Fruit fly (Drosophila melanogaster) whole organism, embryonic: ENCODE data around the gene QC.

ENCODE experiments used
- Abd-B ChIP-seq: fragments of 200-800 bp; sonication (Bioruptor generic); optimal IDR thresholded peaks from 2 replicates; lab custom pipeline; 2018; ENCODE audit warnings: missing biosample characterization, mild to moderate bottlenecking, missing genetic modification characterization, moderate library complexity
- Bgb ChIP-seq: fragments of 200-800 bp; sonication (Bioruptor generic); IDR thresholded peaks from 2 replicates; pipeline ENCODE4 v1.3.6; 2022; ENCODE audit warnings: missing biosample characterization, missing genetic modification characterization; ENCODE audit not compliant: partially characterized antibody
- CG12071 ChIP-seq: fragments of 200-800 bp; sonication (Bioruptor generic); optimal IDR thresholded peaks from 3 replicates; lab custom pipeline; 2018; ENCODE audit warnings: missing biosample characterization, mild to moderate bottlenecking, missing genetic modification characterization
- CG12236 ChIP-seq: fragments of 200-800 bp; sonication (Bioruptor generic); optimal IDR thresholded peaks from 2 replicates; lab custom pipeline; 2016; ENCODE audit warnings: missing biosample characterization, missing genetic modification characterization
- CG12744 ChIP-seq: fragments of 200-800 bp; sonication (Bioruptor generic); optimal IDR thresholded peaks from 2 replicates; lab custom pipeline; 2016; ENCODE audit warnings: missing biosample characterization, missing genetic modification characterization
- CG14860 ChIP-seq: fragments of 200-800 bp; sonication (Bioruptor generic); IDR thresholded peaks from 3 replicates; pipeline ENCODE4 v1.3.6; 2022; ENCODE audit warnings: missing biosample characterization, missing genetic modification characterization; ENCODE audit not compliant: partially characterized antibody
- CG15011 ChIP-seq: fragments of 200-800 bp; sonication (Bioruptor generic); optimal IDR thresholded peaks from 3 replicates; lab custom pipeline; 2018; ENCODE audit warnings: missing biosample characterization, mild to moderate bottlenecking, missing genetic modification characterization
- CG16813 ChIP-seq: fragments of 200-800 bp; sonication (Bioruptor generic); IDR thresholded peaks from 3 replicates; pipeline ENCODE4 v1.3.6; 2022; ENCODE audit warnings: missing biosample characterization, missing genetic modification characterization; ENCODE audit not compliant: partially characterized antibody
- CG16863 ChIP-seq: fragments of 200-800 bp; sonication (Bioruptor generic); optimal IDR thresholded peaks from 3 replicates; lab custom pipeline; 2016; ENCODE audit warnings: missing biosample characterization, missing genetic modification characterization
- CG17912 ChIP-seq: fragments of 200-800 bp; sonication (Bioruptor generic); optimal IDR thresholded peaks from 2 replicates; lab custom pipeline; 2018; ENCODE audit warnings: missing biosample characterization, mild to moderate bottlenecking, missing genetic modification characterization
- CG18619 ChIP-seq: fragments of 200-800 bp; sonication (Bioruptor generic); optimal IDR thresholded peaks from 3 replicates; lab custom pipeline; 2017; ENCODE audit warnings: missing biosample characterization, mild to moderate bottlenecking, missing genetic modification characterization
- CG31441 ChIP-seq: fragments of 200-800 bp; sonication (Bioruptor generic); IDR thresholded peaks from 2 replicates; pipeline ENCODE4 v1.3.6; 2022; ENCODE audit warnings: missing biosample characterization, missing genetic modification characterization
- CG3407 ChIP-seq: fragments of 200-800 bp; sonication (Bioruptor generic); optimal IDR thresholded peaks from 2 replicates; lab custom pipeline; 2018; ENCODE audit warnings: missing biosample characterization, mild to moderate bottlenecking, missing genetic modification characterization
- CG4282 ChIP-seq: fragments of 200-800 bp; sonication (Bioruptor generic); optimal IDR thresholded peaks from 2 replicates; lab custom pipeline; 2016; ENCODE audit warnings: missing biosample characterization, missing genetic modification characterization
- CG4707 ChIP-seq: fragments of 200-800 bp; sonication (Bioruptor generic); optimal IDR thresholded peaks from 2 replicates; lab custom pipeline; 2018; ENCODE audit warnings: missing biosample characterization, mild to moderate bottlenecking, missing genetic modification characterization, moderate library complexity
- CG7786 ChIP-seq: fragments of 200-800 bp; sonication (Bioruptor generic); optimal IDR thresholded peaks from 2 replicates; lab custom pipeline; 2016; ENCODE audit warnings: missing biosample characterization, missing genetic modification characterization
- CG7839 ChIP-seq: fragments of 200-800 bp; sonication (Bioruptor generic); optimal IDR thresholded peaks from 3 replicates; lab custom pipeline; 2018; ENCODE audit warnings: missing biosample characterization, mild to moderate bottlenecking, missing genetic modification characterization, moderate library complexity
- CG7928 ChIP-seq: fragments of 200-800 bp; sonication (Bioruptor generic); optimal IDR thresholded peaks from 2 replicates; lab custom pipeline; 2017; ENCODE audit warnings: missing biosample characterization, mild to moderate bottlenecking, missing genetic modification characterization
- CG7987 ChIP-seq: fragments of 200-800 bp; sonication (Bioruptor generic); optimal IDR thresholded peaks from 2 replicates; lab custom pipeline; 2018; ENCODE audit warnings: missing biosample characterization, mild to moderate bottlenecking, missing genetic modification characterization, moderate library complexity
- CG8281 ChIP-seq: fragments of 200-800 bp; sonication (Bioruptor generic); optimal IDR thresholded peaks from 2 replicates; lab custom pipeline; 2018; ENCODE audit warnings: missing biosample characterization, mild to moderate bottlenecking, missing genetic modification characterization, moderate library complexity
- CG8359 ChIP-seq: fragments of 200-800 bp; sonication (Bioruptor generic); optimal IDR thresholded peaks from 2 replicates; lab custom pipeline; 2017; ENCODE audit warnings: missing biosample characterization, mild to moderate bottlenecking, missing genetic modification characterization, borderline replicate concordance
- CG9437 ChIP-seq: fragments of 200-800 bp; sonication (Bioruptor generic); optimal IDR thresholded peaks from 2 replicates; lab custom pipeline; 2018; ENCODE audit warnings: missing biosample characterization, mild to moderate bottlenecking, missing genetic modification characterization
- CG9727 ChIP-seq: fragments of 200-800 bp; sonication (Bioruptor generic); optimal IDR thresholded peaks from 3 replicates; lab custom pipeline; 2017; ENCODE audit warnings: missing biosample characterization, mild to moderate bottlenecking, missing genetic modification characterization
- CG9797 ChIP-seq: fragments of 200-800 bp; sonication (Bioruptor generic); optimal IDR thresholded peaks from 3 replicates; lab custom pipeline; 2018; ENCODE audit warnings: missing biosample characterization, mild to moderate bottlenecking, missing genetic modification characterization
- CoRest ChIP-seq: fragments of 200-800 bp; sonication (Bioruptor generic); optimal IDR thresholded peaks from 3 replicates; lab custom pipeline; 2018; ENCODE audit warnings: missing biosample characterization, mild to moderate bottlenecking, missing genetic modification characterization, moderate library complexity
- Hr39 ChIP-seq: fragments of >200 bp; optimal IDR thresholded peaks from 2 replicates; lab custom pipeline; 2017
- Hr51 ChIP-seq, 2 experiments: fragments of 200-800 bp; sonication (Bioruptor generic); optimal IDR thresholded peaks; 2 replicates in 1 of 2; 3 replicates in 1 of 2; lab custom pipeline; 2016 to 2018; ENCODE audit warnings: missing biosample characterization in 2 of 2, missing genetic modification characterization in 2 of 2, mild to moderate bottlenecking in 1 of 2, moderate library complexity in 1 of 2
- Kr ChIP-seq: fragments of 200-800 bp; sonication (Bioruptor generic); optimal IDR thresholded peaks from 2 replicates; lab custom pipeline; 2017; ENCODE audit warnings: missing biosample characterization, mild to moderate bottlenecking, missing genetic modification characterization
- Lim3 ChIP-seq: fragments of 200-800 bp; sonication (Bioruptor generic); IDR thresholded peaks from 2 replicates; pipeline ENCODE4 v1.3.6; 2022; ENCODE audit warnings: missing biosample characterization, missing genetic modification characterization
- MBD-R2 ChIP-seq: fragments of 200-800 bp; sonication (Bioruptor generic); IDR thresholded peaks from 2 replicates; pipeline ENCODE4 v1.3.6; 2022; ENCODE audit warnings: missing biosample characterization, missing genetic modification characterization
- MESR4 ChIP-seq: fragments of 200-800 bp; sonication (Bioruptor generic); optimal IDR thresholded peaks from 2 replicates; lab custom pipeline; 2018; ENCODE audit warnings: missing biosample characterization, mild to moderate bottlenecking, missing genetic modification characterization, moderate library complexity
- Med ChIP-seq: fragments of 200-800 bp; sonication (Bioruptor generic); peaks from one replicate; lab custom pipeline; 2016; ENCODE audit warnings: missing biosample characterization, missing genetic modification characterization, mild to moderate bottlenecking, inconsistent platforms, moderate library complexity
- Nf-YB ChIP-seq: fragments of 200-800 bp; sonication (Bioruptor generic); optimal IDR thresholded peaks from 3 replicates; lab custom pipeline; 2019; ENCODE audit warnings: missing biosample characterization, mild to moderate bottlenecking, missing genetic modification characterization, moderate library complexity
- Optix ChIP-seq: fragments of 200-800 bp; sonication (Bioruptor generic); IDR thresholded peaks from 3 replicates; pipeline ENCODE4 v1.3.6; 2022; ENCODE audit warnings: missing biosample characterization, missing genetic modification characterization
- Sox102F ChIP-seq: fragments of 200-800 bp; sonication (Bioruptor generic); optimal IDR thresholded peaks from 2 replicates; lab custom pipeline; 2018; ENCODE audit warnings: missing biosample characterization, mild to moderate bottlenecking, missing genetic modification characterization, moderate library complexity
- bab2 ChIP-seq: fragments of 200-800 bp; sonication (Bioruptor generic); optimal IDR thresholded peaks from 2 replicates; lab custom pipeline; 2016; ENCODE audit warnings: missing biosample characterization, missing genetic modification characterization
- bowl ChIP-seq: fragments of 200-800 bp; sonication (Bioruptor generic); IDR thresholded peaks from 2 replicates; pipeline ENCODE4 v1.3.6; 2022; ENCODE audit warnings: missing biosample characterization, missing genetic modification characterization
- bsh ChIP-seq, 2 experiments: fragments of 200-800 bp; sonication (Bioruptor generic); optimal IDR thresholded peaks; 2 replicates each; lab custom pipeline; 2017 to 2018; ENCODE audit warnings: mild to moderate bottlenecking in 2 of 2, missing biosample characterization in 2 of 2, missing genetic modification characterization in 2 of 2, moderate library complexity in 1 of 2
- btn ChIP-seq: fragments of 200-800 bp; sonication (Bioruptor generic); optimal IDR thresholded peaks from 2 replicates; lab custom pipeline; 2016; ENCODE audit warnings: missing biosample characterization, missing genetic modification characterization
- chm ChIP-seq: fragments of 200-800 bp; sonication (Bioruptor generic); IDR thresholded peaks from 2 replicates; pipeline ENCODE4 v1.3.6; 2022; ENCODE audit warnings: missing biosample characterization, missing genetic modification characterization
- dmrt99B ChIP-seq: fragments of 200-800 bp; sonication (Bioruptor generic); optimal IDR thresholded peaks from 2 replicates; lab custom pipeline; 2018; ENCODE audit warnings: missing biosample characterization, mild to moderate bottlenecking, missing genetic modification characterization, moderate library complexity
- fru ChIP-seq: fragments of >200 bp; optimal IDR thresholded peaks from 2 replicates; lab custom pipeline; 2017
- gcm ChIP-seq: fragments of 200-800 bp; sonication (Bioruptor generic); optimal IDR thresholded peaks from 2 replicates; lab custom pipeline; 2019; ENCODE audit warnings: missing biosample characterization, mild to moderate bottlenecking, missing genetic modification characterization, moderate library complexity
- her ChIP-seq: fragments of 200-800 bp; sonication (Bioruptor generic); optimal IDR thresholded peaks from 2 replicates; lab custom pipeline; 2016; ENCODE audit warnings: missing biosample characterization, missing genetic modification characterization
- nau ChIP-seq: fragments of 200-800 bp; sonication (Bioruptor generic); optimal IDR thresholded peaks from 3 replicates; lab custom pipeline; 2017; ENCODE audit warnings: missing biosample characterization, mild to moderate bottlenecking, missing genetic modification characterization, missing genetic modification reagents
- phol ChIP-seq: fragments of 200-800 bp; sonication (Bioruptor generic); optimal IDR thresholded peaks from 3 replicates; lab custom pipeline; 2018; ENCODE audit warnings: missing biosample characterization, mild to moderate bottlenecking, missing genetic modification characterization, moderate library complexity
- row ChIP-seq: fragments of 200-800 bp; sonication (Bioruptor generic); IDR thresholded peaks from 3 replicates; pipeline ENCODE4 v1.3.6; 2022; ENCODE audit warnings: missing biosample characterization, missing genetic modification characterization
- sc ChIP-seq, 3 experiments: fragments of >200 bp in 2 of 3; fragments of 200-800 bp in 1 of 3; sonication (Bioruptor generic) in 1 of 3; optimal IDR thresholded peaks; 2 replicates in 2 of 3; 3 replicates in 1 of 3; lab custom pipeline; 2017; ENCODE audit warnings: mild to moderate bottlenecking in 1 of 3, missing biosample characterization in 1 of 3, missing genetic modification characterization in 1 of 3, missing genetic modification reagents in 1 of 3
- so ChIP-seq: fragments of 200-800 bp; sonication (Bioruptor generic); IDR thresholded peaks from 3 replicates; pipeline ENCODE4 v1.3.6; 2022; ENCODE audit warnings: missing biosample characterization, missing genetic modification characterization
- zfh1 ChIP-seq: fragments of 200-800 bp; sonication (Bioruptor generic); IDR thresholded peaks from 3 replicates; pipeline ENCODE4 v1.3.6; 2022; ENCODE audit warnings: missing biosample characterization, missing genetic modification characterization

The QC gene

DNA sequence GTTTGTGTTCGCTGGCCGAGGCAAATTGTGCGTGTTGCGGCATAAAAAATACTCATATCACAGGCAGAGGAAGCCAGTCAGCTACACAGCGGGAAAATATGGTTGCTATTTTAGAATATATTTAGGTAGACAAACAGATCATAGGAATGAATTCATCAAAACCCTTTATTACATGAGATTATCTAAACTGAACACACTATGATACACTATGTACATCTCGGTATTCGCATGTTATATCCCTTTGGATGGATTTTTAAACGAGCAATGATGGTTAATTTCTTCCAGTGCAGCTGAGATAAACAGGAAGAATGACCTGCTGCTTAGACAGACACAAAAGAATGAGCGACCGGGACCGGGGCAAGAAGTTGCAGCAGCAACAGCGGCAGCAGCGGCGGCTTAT lies 45.3 kb downstream of the QC start (continued):
- peak; percentile 16 for TF ChIP-seq CG7786 (GFP tag; lab: Kevin White, UChicago)
- no peak for TF ChIP-seq fru (lab: Kevin White, UChicago)
- TF ChIP-seq CG16863 (GFP tag; lab: Kevin White, UChicago): peak; percentile 38
- no peak for TF ChIP-seq CG4707 (GFP tag; lab: Kevin White, UChicago)
- no peak for TF ChIP-seq CG4282 (GFP tag; lab: Kevin White, UChicago)
- peak; percentile 45 for TF ChIP-seq CG7839 (tag; lab: Kevin White, UChicago)
- no peak for TF ChIP-seq Nf-YB (GFP tag; lab: Kevin White, UChicago)
- no peak for TF ChIP-seq Sox102F
- no peak for TF ChIP-seq Hr39 (lab: Kevin White, UChicago)
- TF ChIP-seq bab2 (GFP tag; lab: Kevin White, UChicago): no peak
- TF ChIP-seq bsh (GFP tag; optimal IDR thresholded peaks at IDR 0.05; lab: Kevin White, UChicago): peak in 1 of 2 experiments; percentile 29
- TF ChIP-seq btn (GFP tag; lab: Kevin White, UChicago): no peak
- no peak for TF ChIP-seq CG7987 (GFP tag; lab: Kevin White, UChicago)
- TF ChIP-seq Kr (GFP tag; lab: Kevin White, UChicago): peak; percentile 54
- peak; percentile 19 for TF ChIP-seq CoRest (tag; lab: Kevin White, UChicago)
- no peak for TF ChIP-seq Lim3
- peak; percentile 74 for TF ChIP-seq zfh1 (GFP tag; lab: Robert Waterston, UW)
- TF ChIP-seq row (GFP tag; lab: Robert Waterston, UW): peak; percentile 58; the same call in 2 of the 3 replicates
- TF ChIP-seq CG9797: no peak
- TF ChIP-seq CG12744 (GFP tag; lab: Kevin White, UChicago): no peak
- TF ChIP-seq Bgb (GFP tag; lab: Robert Waterston, UW): no peak
- no peak for TF ChIP-seq CG18619 (GFP tag; lab: Kevin White, UChicago)
- peak; percentile 55 for TF ChIP-seq Med (GFP tag; lab: Kevin White, UChicago)
- TF ChIP-seq CG12071 (GFP tag; lab: Kevin White, UChicago): no peak
- TF ChIP-seq so (GFP tag; lab: Robert Waterston, UW): no peak
- no peak for TF ChIP-seq CG8281 (tag; lab: Kevin White, UChicago)
- TF ChIP-seq MBD-R2 (GFP tag; lab: Robert Waterston, UW): no peak
- no peak for TF ChIP-seq nau
- TF ChIP-seq CG8359 (GFP tag; lab: Kevin White, UChicago): peak; percentile 34
- TF ChIP-seq CG16813 (GFP tag; lab: Robert Waterston, UW): no peak
- no peak for TF ChIP-seq chm (GFP tag; lab: Robert Waterston, UW)
- no peak for TF ChIP-seq CG9437 (GFP tag; lab: Kevin White, UChicago)
- TF ChIP-seq CG12236 (GFP tag; lab: Kevin White, UChicago): peak; percentile 37
- TF ChIP-seq Hr51 (GFP tag; optimal IDR thresholded peaks at IDR 0.05; lab: Kevin White, UChicago): peak in 1 of 2 experiments; percentile 17
- no peak for TF ChIP-seq dmrt99B (tag; lab: Kevin White, UChicago)
- no peak for TF ChIP-seq CG7928 (GFP tag; lab: Kevin White, UChicago)
- no peak for TF ChIP-seq bowl (GFP tag; lab: Robert Waterston, UW)
- no peak for TF ChIP-seq sc (optimal IDR thresholded peaks at IDR 0.05; lab: Kevin White, UChicago)
- TF ChIP-seq sc (GFP tag; optimal IDR thresholded peaks at IDR 0.05; lab: Kevin White, UChicago): no peak
- peak; percentile 62 for TF ChIP-seq phol (tag; lab: Kevin White, UChicago)
- no peak for TF ChIP-seq CG15011
- no peak for TF ChIP-seq CG14860
- TF ChIP-seq CG17912: no peak
- no peak for TF ChIP-seq Optix (GFP tag; lab: Robert Waterston, UW)
- TF ChIP-seq Abd-B (GFP tag; lab: Kevin White, UChicago): no peak
- TF ChIP-seq CG3407 (GFP tag; lab: Kevin White, UChicago): no peak
- peak; percentile 50; the same call in 1 of the 2 replicates for TF ChIP-seq CG31441 (GFP tag; lab: Robert Waterston, UW)
- no peak for TF ChIP-seq MESR4
- TF ChIP-seq gcm (GFP tag; lab: Kevin White, UChicago): peak; percentile 25
- peak; percentile 85 for TF ChIP-seq CG9727
- no peak for TF ChIP-seq her (GFP tag; lab: Kevin White, UChicago)
